Fruit fly (Drosophila melanogaster) whole organism, pupa: ENCODE data around the gene CG14634.

Source experiments
- CG12605 ChIP-seq: fragments of 200-800 bp; sonication (Bioruptor generic); IDR thresholded peaks from 2 replicates; pipeline ENCODE4 v1.3.6; 2022; ENCODE audit warnings: missing biosample characterization, missing genetic modification characterization
- CG14655 ChIP-seq: fragments of 200-800 bp; sonication (Bioruptor generic); optimal IDR thresholded peaks from 3 replicates; lab custom pipeline; 2017; ENCODE audit warnings: mild to moderate bottlenecking, missing biosample characterization, missing genetic modification reagents, missing genetic modification characterization
- Ets98B ChIP-seq: fragments of 200-800 bp; sonication (Bioruptor generic); IDR thresholded peaks from 2 replicates; pipeline ENCODE4 v1.3.6; 2022; ENCODE audit warnings: missing biosample characterization, missing genetic modification characterization

DNA sequence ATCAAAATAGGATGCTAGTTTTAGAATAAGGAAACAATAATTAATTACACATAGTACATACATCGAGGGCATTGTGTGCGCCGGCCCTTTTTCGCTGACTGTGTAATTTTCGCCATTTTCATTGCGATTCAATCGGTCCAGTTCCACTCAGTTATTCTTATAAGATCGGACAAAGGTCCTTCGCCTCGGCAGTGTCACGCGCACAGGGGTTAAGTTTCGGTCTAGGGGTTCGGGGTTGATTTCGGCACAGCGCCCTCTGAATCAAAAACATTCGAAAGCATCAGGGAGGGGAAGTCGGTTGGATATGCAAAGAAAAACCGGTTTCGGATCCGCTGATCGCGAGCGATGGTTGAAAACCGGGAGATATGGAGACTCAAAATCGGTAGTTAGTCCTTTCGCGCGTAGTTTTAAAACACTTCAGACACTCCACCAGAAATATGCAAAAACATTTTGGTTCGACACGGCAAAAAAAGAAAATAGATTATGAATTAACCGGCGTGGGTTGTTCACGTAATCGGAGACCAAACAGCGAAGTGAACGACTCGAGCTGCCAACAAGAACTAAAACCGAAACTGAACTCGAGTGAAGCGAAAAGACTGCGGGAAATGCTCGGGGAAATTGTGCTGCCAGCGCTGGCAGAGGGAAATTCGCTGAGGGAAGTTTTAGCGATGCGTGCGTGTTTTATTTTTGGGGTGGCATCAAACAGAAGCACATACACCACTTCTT, 26.3 kb upstream of the CG14634 start:
- TF ChIP-seq Ets98B (GFP tag; lab: Robert Waterston, UW): no peak
- no peak for TF ChIP-seq CG12605 (GFP tag; lab: Robert Waterston, UW)
- TF ChIP-seq CG14655 (GFP tag; lab: Kevin White, UChicago): no peak
